Worm (Caenorhabditis elegans) whole organism, mixed stage, embryonic: ENCODE measurements around the gene srw-32.

Source experiments
- M03D4.4 ChIP-seq: sonication (generic microtip); optimal IDR thresholded peaks from 2 replicates; lab custom pipeline; 2017; ENCODE audit warnings: mild to moderate bottlenecking, missing genetic modification characterization, missing compliant biosample characterization
- bed-3 ChIP-seq: fragments of 200-800 bp; sonication (Bioruptor generic); optimal IDR thresholded peaks from 3 replicates; lab custom pipeline; 2018; ENCODE audit warnings: mild to moderate bottlenecking, missing genetic modification characterization, moderate library complexity, missing compliant biosample characterization
- blmp-1 ChIP-seq: fragments of 150-350 bp; optimal IDR thresholded peaks from 2 replicates; lab custom pipeline; 2014; ENCODE audit warnings: missing biosample characterization, missing genetic modification characterization
- ceh-39 ChIP-seq: fragments of 150-350 bp; optimal IDR thresholded peaks from 2 replicates; lab custom pipeline; 2014; ENCODE audit warnings: missing biosample characterization, missing genetic modification characterization
- ceh-43 ChIP-seq: fragments of 200-800 bp; sonication (Bioruptor generic); optimal IDR thresholded peaks from 2 replicates; lab custom pipeline; 2018; ENCODE audit warnings: mild to moderate bottlenecking, missing genetic modification characterization, moderate library complexity, missing compliant biosample characterization
- ceh-83 ChIP-seq: fragments of 200-800 bp; sonication (Bioruptor generic); optimal IDR thresholded peaks from 2 replicates; lab custom pipeline; 2018; ENCODE audit warnings: mild to moderate bottlenecking, missing genetic modification characterization, missing compliant biosample characterization
- cnd-1 ChIP-seq: fragments of 200-800 bp; sonication (Bioruptor generic); optimal IDR thresholded peaks from 2 replicates; lab custom pipeline; 2018; ENCODE audit warnings: mild to moderate bottlenecking, missing genetic modification characterization, missing compliant biosample characterization
- elt-1 ChIP-seq: sonication (generic microtip); optimal IDR thresholded peaks from 2 replicates; lab custom pipeline; 2017; ENCODE audit warnings: missing genetic modification characterization, mild to moderate bottlenecking, missing compliant biosample characterization, antibody characterized with exemption, moderate library complexity, borderline replicate concordance; ENCODE audit not compliant: insufficient read depth
- elt-3 ChIP-seq: fragments of 150-350 bp; optimal IDR thresholded peaks from 2 replicates; lab custom pipeline; 2014; ENCODE audit warnings: missing biosample characterization, missing genetic modification characterization
- ham-2 ChIP-seq: fragments of 200-800 bp; sonication (Bioruptor generic); optimal IDR thresholded peaks from 2 replicates; lab custom pipeline; 2018; ENCODE audit warnings: mild to moderate bottlenecking, missing genetic modification characterization, missing compliant biosample characterization
- hlh-1 ChIP-seq: fragments of 150-350 bp; optimal IDR thresholded peaks from 2 replicates; lab custom pipeline; 2014; ENCODE audit warnings: missing biosample characterization, missing genetic modification reagents, missing genetic modification characterization
- lin-13 ChIP-seq: fragments of 150-350 bp; optimal IDR thresholded peaks from 2 replicates; lab custom pipeline; 2014; ENCODE audit warnings: missing biosample characterization, missing genetic modification characterization
- lin-32 ChIP-seq: fragments of 200-800 bp; sonication (Bioruptor generic); optimal IDR thresholded peaks from 2 replicates; lab custom pipeline; 2018; ENCODE audit warnings: mild to moderate bottlenecking, missing genetic modification characterization, missing compliant biosample characterization
- lsy-2 ChIP-seq: fragments of 150-350 bp; optimal IDR thresholded peaks from 2 replicates; lab custom pipeline; 2014; ENCODE audit warnings: missing biosample characterization, missing genetic modification characterization
- mab-5 ChIP-seq: fragments of 150-350 bp; optimal IDR thresholded peaks from 2 replicates; lab custom pipeline; 2014; ENCODE audit warnings: missing biosample characterization, missing genetic modification characterization
- mep-1 ChIP-seq: fragments of 150-350 bp; optimal IDR thresholded peaks from 2 replicates; lab custom pipeline; 2017; ENCODE audit warnings: missing biosample characterization, missing genetic modification reagents, missing genetic modification characterization, inconsistent platforms
- mls-2 ChIP-seq: sonication (generic microtip); optimal IDR thresholded peaks from 2 replicates; lab custom pipeline; 2016; ENCODE audit warnings: mild to moderate bottlenecking, missing genetic modification characterization, moderate library complexity, missing compliant biosample characterization
- nhr-2 ChIP-seq: fragments of 150-350 bp; optimal IDR thresholded peaks from 2 replicates; lab custom pipeline; 2014; ENCODE audit warnings: missing biosample characterization, missing genetic modification characterization
- nhr-237 ChIP-seq: fragments of 150-350 bp; optimal IDR thresholded peaks from 2 replicates; lab custom pipeline; 2014; ENCODE audit warnings: missing biosample characterization, missing genetic modification characterization
- nhr-28 ChIP-seq: fragments of 150-350 bp; optimal IDR thresholded peaks from 2 replicates; lab custom pipeline; 2014; ENCODE audit warnings: missing biosample characterization, missing genetic modification characterization
- pha-4 ChIP-seq: fragments of 150-350 bp; optimal IDR thresholded peaks from 2 replicates; lab custom pipeline; 2018; ENCODE audit warnings: missing biosample characterization, missing genetic modification reagents, missing genetic modification characterization
- sem-2 ChIP-seq: fragments of 200-800 bp; sonication (Bioruptor generic); optimal IDR thresholded peaks from 2 replicates; lab custom pipeline; 2018; ENCODE audit warnings: mild to moderate bottlenecking, missing genetic modification characterization, missing compliant biosample characterization
- snpc-4 ChIP-seq: fragments of 150-350 bp; optimal IDR thresholded peaks from 2 replicates; lab custom pipeline; 2014; ENCODE audit warnings: missing biosample characterization, missing genetic modification characterization
- sptf-1 ChIP-seq: sonication (generic microtip); optimal IDR thresholded peaks from 2 replicates; lab custom pipeline; 2017; ENCODE audit warnings: mild to moderate bottlenecking, missing genetic modification characterization, moderate library complexity, missing compliant biosample characterization
- tbx-8 ChIP-seq: fragments of 200-800 bp; sonication (Bioruptor generic); optimal IDR thresholded peaks from 2 replicates; lab custom pipeline; 2018; ENCODE audit warnings: mild to moderate bottlenecking, missing genetic modification characterization, moderate library complexity, missing compliant biosample characterization
- unc-120 ChIP-seq: sonication (generic microtip); optimal IDR thresholded peaks from 2 replicates; lab custom pipeline; 2017; ENCODE audit warnings: missing genetic modification characterization, missing compliant biosample characterization; ENCODE audit not compliant: poor library complexity, severe bottlenecking
- unc-39 ChIP-seq: fragments of 150-350 bp; optimal IDR thresholded peaks from 2 replicates; lab custom pipeline; 2014; ENCODE audit warnings: missing biosample characterization, missing genetic modification characterization
- unc-62 ChIP-seq: fragments of 150-350 bp; optimal IDR thresholded peaks from 2 replicates; lab custom pipeline; 2014; ENCODE audit warnings: missing biosample characterization, missing genetic modification reagents, missing genetic modification characterization
- ztf-11 ChIP-seq: fragments of 150-350 bp; optimal IDR thresholded peaks from 2 replicates; lab custom pipeline; 2014; ENCODE audit warnings: missing biosample characterization, missing genetic modification characterization

srw-32 gene

ce11 chrV:17500055-17500454 lies 8.5 kb upstream of the srw-32 start:
- TF ChIP-seq unc-120 (no peak), mls-2 (no peak), sptf-1 (tag; lab: Kevin White, UChicago) (no peak), M03D4.4 (no peak), unc-39 (tag; lab: Kevin White, UChicago) (no peak), ztf-11 (tag; lab: Kevin White, UChicago) (no peak), cnd-1 (no peak), bed-3 (GFP tag; lab: Kevin White, UChicago) (no peak), tbx-8 (GFP tag; lab: Kevin White, UChicago) (no peak), elt-3 (no peak), lin-13 (tag; lab: Kevin White, UChicago) (no peak), elt-1 (tag; lab: Kevin White, UChicago) (no peak), nhr-28 (tag; lab: Kevin White, UChicago) (no peak), sem-2 (GFP tag; lab: Kevin White, UChicago) (no peak)

- TF ChIP-seq ceh-39 (tag; lab: Kevin White, UChicago) (no peak), hlh-1 (tag; lab: Kevin White, UChicago) (no peak), ceh-83 (GFP tag; lab: Kevin White, UChicago) (no peak), lin-32 (GFP tag; lab: Kevin White, UChicago) (no peak), lsy-2 (tag; lab: Kevin White, UChicago) (no peak), blmp-1 (tag; lab: Kevin White, UChicago) (no peak), M03D4.4 (no peak), nhr-237 (tag; lab: Kevin White, UChicago) (no peak), ceh-43 (no peak), tbx-8 (GFP tag; lab: Kevin White, UChicago) (no peak), unc-62 (no peak), snpc-4 (tag; lab: Kevin White, UChicago) (no peak), ztf-11 (tag; lab: Kevin White, UChicago) (no peak)
- TF ChIP-seq, all 35 proteins: peak for 0
Observed at ce11 chrV:17506289-17506688, 2.3 kb upstream of the srw-32 start, which contains the start of gene srw-31. Gene srw-31 (plus strand): TSS chrV:17506589.

ce11 chrV:17512763-17513162 lies 4.2 kb downstream of the srw-32 start:
- no peak for TF ChIP-seq blmp-1 (tag; lab: Kevin White, UChicago)
- no peak for TF ChIP-seq hlh-1 (tag; lab: Kevin White, UChicago)
- TF ChIP-seq mep-1 (tag; lab: Kevin White, UChicago), result no peak
- no peak for TF ChIP-seq unc-120
- TF ChIP-seq sem-2 (GFP tag; lab: Kevin White, UChicago), result no peak
- TF ChIP-seq unc-62, result no peak
- TF ChIP-seq elt-1 (tag; lab: Kevin White, UChicago), result no peak
- TF ChIP-seq ham-2, result no peak
- TF ChIP-seq lsy-2 (tag; lab: Kevin White, UChicago), result no peak
- TF ChIP-seq ceh-39 (tag; lab: Kevin White, UChicago), result no peak
- TF ChIP-seq ceh-43, result no peak
- TF ChIP-seq M03D4.4, result no peak
- TF ChIP-seq pha-4 (tag; lab: Kevin White, UChicago), result no peak
- TF ChIP-seq sptf-1 (tag; lab: Kevin White, UChicago), result no peak

ce11 chrV:17513831-17514230 lies 5.2 kb downstream of the srw-32 start:
- TF ChIP-seq ceh-83 (GFP tag; lab: Kevin White, UChicago) (no peak), nhr-2 (tag; lab: Kevin White, UChicago) (no peak), mls-2 (no peak)

- no peak for TF ChIP-seq nhr-237 (tag; lab: Kevin White, UChicago)
- no peak for TF ChIP-seq ztf-11 (tag; lab: Kevin White, UChicago)
- TF ChIP-seq cnd-1, result no peak
- no peak for TF ChIP-seq snpc-4 (tag; lab: Kevin White, UChicago)
- TF ChIP-seq pha-4 (tag; lab: Kevin White, UChicago), result no peak
- no peak for TF ChIP-seq hlh-1 (tag; lab: Kevin White, UChicago)
- TF ChIP-seq, all 35 proteins: peak for 0
Observed at ce11 chrV:17520735-17521134, 12.1 kb downstream of the srw-32 start, which contains the start of gene fbxa-136. Gene fbxa-136 (plus strand): TSS chrV:17521035.

- TF ChIP-seq nhr-237 (tag; lab: Kevin White, UChicago) (no peak), ceh-43 (no peak), nhr-2 (tag; lab: Kevin White, UChicago) (no peak), blmp-1 (tag; lab: Kevin White, UChicago) (no peak), mab-5 (tag; lab: Kevin White, UChicago) (no peak), snpc-4 (tag; lab: Kevin White, UChicago) (no peak), sem-2 (GFP tag; lab: Kevin White, UChicago) (no peak), tbx-8 (GFP tag; lab: Kevin White, UChicago) (no peak), lin-32 (GFP tag; lab: Kevin White, UChicago) (no peak), ceh-83 (GFP tag; lab: Kevin White, UChicago) (no peak), ztf-11 (tag; lab: Kevin White, UChicago) (no peak), cnd-1 (no peak), sptf-1 (tag; lab: Kevin White, UChicago) (no peak), ceh-39 (tag; lab: Kevin White, UChicago) (no peak)
Observed at ce11 chrV:17527729-17528128, 19.1 kb downstream of the srw-32 start, which contains the start of gene srz-90. Gene srz-90 (plus strand): TSS chrV:17528029.
